Worm (Caenorhabditis elegans) whole organism, mixed stage, embryonic: ENCODE data around the gene Y9C9A.5.

Experiments used
- drap-1 ChIP-seq: fragments of 200-800 bp; sonication (Bioruptor generic); optimal IDR thresholded peaks from 3 replicates; lab custom pipeline; 2018; ENCODE audit warnings: mild to moderate bottlenecking, missing genetic modification characterization, missing compliant biosample characterization
- hlh-1 ChIP-seq: fragments of 150-350 bp; optimal IDR thresholded peaks from 2 replicates; lab custom pipeline; 2014; ENCODE audit warnings: missing biosample characterization, missing genetic modification reagents, missing genetic modification characterization
- nhr-12 ChIP-seq: fragments of 150-350 bp; optimal IDR thresholded peaks from 2 replicates; lab custom pipeline; 2014; ENCODE audit warnings: missing biosample characterization, missing genetic modification characterization
- nhr-237 ChIP-seq: fragments of 150-350 bp; optimal IDR thresholded peaks from 2 replicates; lab custom pipeline; 2014; ENCODE audit warnings: missing biosample characterization, missing genetic modification characterization
- pha-4 ChIP-seq: fragments of 150-350 bp; optimal IDR thresholded peaks from 2 replicates; lab custom pipeline; 2018; ENCODE audit warnings: missing biosample characterization, missing genetic modification reagents, missing genetic modification characterization

ce11 chrIV:4934103-4934502 lies 7.7 kb upstream of the Y9C9A.5 start, which contains the start of gene str-153:
- no peak for TF ChIP-seq nhr-237
- TF ChIP-seq pha-4, result no peak
- TF ChIP-seq nhr-12 (tag; lab: Kevin White, UChicago), result no peak
- no peak for TF ChIP-seq hlh-1 (tag; lab: Kevin White, UChicago)
- no peak for TF ChIP-seq drap-1 (GFP tag; lab: Kevin White, UChicago)
